Worm (Caenorhabditis elegans) whole organism, L1 larva: ENCODE results near the gene sumv-1.

Source experiments
- C04F5.9 ChIP-seq: sonication (generic microtip); optimal IDR thresholded peaks from 2 replicates; lab custom pipeline; 2016; ENCODE audit warnings: missing genetic modification characterization, missing compliant biosample characterization
- C16A3.4 ChIP-seq: fragments of 150-350 bp; optimal IDR thresholded peaks from 2 replicates; lab custom pipeline; 2014; ENCODE audit warnings: missing biosample characterization, missing genetic modification characterization
- C34B4.2 ChIP-seq: sonication (generic microtip); optimal IDR thresholded peaks from 2 replicates; lab custom pipeline; 2017; ENCODE audit warnings: mild to moderate bottlenecking, missing genetic modification characterization, missing compliant biosample characterization
- F16B12.6 ChIP-seq: fragments of 150-350 bp; optimal IDR thresholded peaks from 2 replicates; lab custom pipeline; 2014; ENCODE audit warnings: missing biosample characterization, missing genetic modification characterization
- aha-1 ChIP-seq: fragments of 150-350 bp; optimal IDR thresholded peaks from 2 replicates; lab custom pipeline; 2014; ENCODE audit warnings: missing biosample characterization, missing genetic modification characterization
- aly-2 ChIP-seq: fragments of 150-350 bp; optimal IDR thresholded peaks from 2 replicates; lab custom pipeline; 2014; ENCODE audit warnings: missing biosample characterization, missing genetic modification characterization
- blmp-1 ChIP-seq: fragments of 150-350 bp; optimal IDR thresholded peaks from 2 replicates; lab custom pipeline; 2014; ENCODE audit warnings: missing biosample characterization, missing genetic modification characterization
- ceh-8 ChIP-seq: fragments of 200-800 bp; sonication (Bioruptor generic); optimal IDR thresholded peaks from 2 replicates; lab custom pipeline; 2018; ENCODE audit warnings: mild to moderate bottlenecking, missing genetic modification characterization, moderate library complexity, missing compliant biosample characterization
- ceh-88 ChIP-seq: fragments of 200-800 bp; sonication (Bioruptor generic); IDR thresholded peaks from 2 replicates; pipeline ENCODE4 v1.3.6; 2022; ENCODE audit warnings: missing genetic modification characterization, missing compliant biosample characterization
- ceh-90 ChIP-seq: sonication (generic microtip); optimal IDR thresholded peaks from 2 replicates; lab custom pipeline; 2016; ENCODE audit warnings: missing genetic modification characterization, missing compliant biosample characterization
- efl-1 ChIP-seq, 4 experiments: fragments of 150-350 bp; optimal IDR thresholded peaks in 3 of 4; peaks in 1 of 4; 1 replicate in 1 of 4; 2 replicates in 3 of 4; lab custom pipeline; 2014; ENCODE audit warnings: missing biosample characterization in 2 of 4, missing genetic modification characterization in 2 of 4, missing genetic modification reagents in 2 of 4
- efl-3 ChIP-seq: fragments of 200-800 bp; sonication (Bioruptor generic); optimal IDR thresholded peaks from 2 replicates; lab custom pipeline; 2018; ENCODE audit warnings: mild to moderate bottlenecking, missing genetic modification characterization, missing compliant biosample characterization
- elt-2 ChIP-seq: sonication (generic microtip); optimal IDR thresholded peaks from 2 replicates; lab custom pipeline; 2016; ENCODE audit warnings: missing genetic modification characterization, mild to moderate bottlenecking, inconsistent platforms, missing compliant biosample characterization, missing genetic modification reagents
- elt-3 ChIP-seq, 6 experiments: fragments of 150-350 bp in 1 of 6; sonication (generic microtip); optimal IDR thresholded peaks; 2 replicates each; lab custom pipeline; 2017 to 2018; ENCODE audit warnings: missing biosample characterization in 6 of 6, missing genetic modification characterization in 6 of 6, inconsistent platforms in 1 of 6
- ets-5 ChIP-seq: fragments of 200-800 bp; sonication (Bioruptor generic); IDR thresholded peaks from 2 replicates; pipeline ENCODE4 v1.3.6; 2022; ENCODE audit warnings: missing genetic modification characterization, missing compliant biosample characterization
- fkh-10 ChIP-seq: sonication (generic microtip); optimal IDR thresholded peaks from 2 replicates; lab custom pipeline; 2017; ENCODE audit warnings: missing biosample characterization, missing genetic modification reagents, missing genetic modification characterization
- fkh-4 ChIP-seq: sonication (generic microtip); optimal IDR thresholded peaks from 2 replicates; lab custom pipeline; 2016; ENCODE audit warnings: missing compliant biosample characterization, missing genetic modification characterization, borderline replicate concordance
- fkh-8 ChIP-seq: sonication (generic microtip); optimal IDR thresholded peaks from 2 replicates; lab custom pipeline; 2016; ENCODE audit warnings: mild to moderate bottlenecking, missing genetic modification characterization, missing compliant biosample characterization
- hpl-2 ChIP-seq: fragments of 150-350 bp; optimal IDR thresholded peaks from 2 replicates; lab custom pipeline; 2014; ENCODE audit warnings: missing biosample characterization, missing genetic modification reagents, missing genetic modification characterization
- jun-1 ChIP-seq: fragments of 150-350 bp; optimal IDR thresholded peaks from 2 replicates; lab custom pipeline; 2014; ENCODE audit warnings: missing biosample characterization, missing genetic modification reagents, missing genetic modification characterization
- lin-13 ChIP-seq: fragments of 150-350 bp; optimal IDR thresholded peaks from 2 replicates; lab custom pipeline; 2014; ENCODE audit warnings: missing biosample characterization, missing genetic modification reagents, missing genetic modification characterization
- lin-14 ChIP-seq: fragments of 200-800 bp; sonication (Bioruptor generic); optimal IDR thresholded peaks from 2 replicates; lab custom pipeline; 2018; ENCODE audit warnings: mild to moderate bottlenecking, missing genetic modification characterization, moderate library complexity, missing compliant biosample characterization
- lin-35 ChIP-seq, 2 experiments: fragments of 150-350 bp; optimal IDR thresholded peaks; 2 replicates each; lab custom pipeline; 2014; ENCODE audit warnings: missing biosample characterization in 2 of 2, missing genetic modification characterization in 2 of 2, missing genetic modification reagents in 2 of 2
- lin-39 ChIP-seq: fragments of 150-350 bp; optimal IDR thresholded peaks from 2 replicates; lab custom pipeline; 2014; ENCODE audit warnings: missing biosample characterization, missing genetic modification reagents, missing genetic modification characterization
- lir-3 ChIP-seq: sonication (generic microtip); optimal IDR thresholded peaks from 2 replicates; lab custom pipeline; 2016; ENCODE audit warnings: mild to moderate bottlenecking, missing genetic modification characterization, moderate library complexity, missing compliant biosample characterization; ENCODE audit not compliant: poor library complexity
- lsy-2 ChIP-seq, 2 experiments: fragments of 150-350 bp; optimal IDR thresholded peaks; 2 replicates each; lab custom pipeline; 2014; ENCODE audit warnings: missing biosample characterization in 2 of 2, missing genetic modification characterization in 2 of 2
- mab-9 ChIP-seq: fragments of 200-800 bp; sonication (Bioruptor generic); IDR thresholded peaks from 2 replicates; pipeline ENCODE4 v1.3.6; 2022; ENCODE audit warnings: missing genetic modification reagents, missing genetic modification characterization, missing compliant biosample characterization
- mef-2 ChIP-seq: fragments of 150-350 bp; optimal IDR thresholded peaks from 2 replicates; lab custom pipeline; 2014; ENCODE audit warnings: missing biosample characterization, missing genetic modification characterization
- mep-1 ChIP-seq: fragments of 150-350 bp; optimal IDR thresholded peaks from 2 replicates; lab custom pipeline; 2014; ENCODE audit warnings: missing biosample characterization, missing genetic modification characterization
- nhr-19 ChIP-seq: fragments of 200-800 bp; sonication (Bioruptor generic); conservative IDR thresholded peaks from 2 replicates; pipeline ENCODE4 v1.3.6; 2022; ENCODE audit warnings: missing genetic modification characterization, missing compliant biosample characterization
- nhr-20 ChIP-seq: sonication (generic microtip); optimal IDR thresholded peaks from 2 replicates; lab custom pipeline; 2016; ENCODE audit warnings: mild to moderate bottlenecking, missing genetic modification characterization, missing compliant biosample characterization
- nhr-47 ChIP-seq: sonication (generic microtip); optimal IDR thresholded peaks from 2 replicates; lab custom pipeline; 2016; ENCODE audit warnings: mild to moderate bottlenecking, missing genetic modification characterization, moderate library complexity, missing compliant biosample characterization
- nhr-71 ChIP-seq: sonication (generic microtip); optimal IDR thresholded peaks from 2 replicates; lab custom pipeline; 2016; ENCODE audit warnings: mild to moderate bottlenecking, missing genetic modification characterization, moderate library complexity, missing compliant biosample characterization
- nhr-76 ChIP-seq: sonication (generic microtip); optimal IDR thresholded peaks from 2 replicates; lab custom pipeline; 2017; ENCODE audit warnings: missing biosample characterization, missing genetic modification characterization
- nhr-77 ChIP-seq: fragments of 150-350 bp; optimal IDR thresholded peaks from 2 replicates; lab custom pipeline; 2014; ENCODE audit warnings: missing biosample characterization, missing genetic modification characterization
- nhr-84 ChIP-seq: sonication (generic microtip); optimal IDR thresholded peaks from 2 replicates; lab custom pipeline; 2017; ENCODE audit warnings: missing biosample characterization, missing genetic modification characterization
- nhr-85 ChIP-seq: sonication (generic microtip); peaks from one replicate; lab custom pipeline; 2016; ENCODE audit warnings: missing genetic modification characterization, inconsistent platforms, missing compliant biosample characterization
- nhr-90 ChIP-seq: sonication (generic microtip); optimal IDR thresholded peaks from 2 replicates; lab custom pipeline; 2016; ENCODE audit warnings: mild to moderate bottlenecking, missing genetic modification characterization, missing compliant biosample characterization; ENCODE audit not compliant: poor library complexity
- pax-3 ChIP-seq: fragments of 200-800 bp; sonication (Bioruptor generic); optimal IDR thresholded peaks from 2 replicates; lab custom pipeline; 2018; ENCODE audit warnings: mild to moderate bottlenecking, missing genetic modification characterization, moderate library complexity, missing compliant biosample characterization
- pqm-1 ChIP-seq: sonication (generic microtip); optimal IDR thresholded peaks from 3 replicates; lab custom pipeline; 2017; ENCODE audit warnings: missing biosample characterization, missing genetic modification characterization
- rnt-1 ChIP-seq: sonication (generic microtip); optimal IDR thresholded peaks from 2 replicates; lab custom pipeline; 2016; ENCODE audit warnings: mild to moderate bottlenecking, missing genetic modification characterization, moderate library complexity, missing compliant biosample characterization
- skn-1 ChIP-seq: fragments of 150-350 bp; optimal IDR thresholded peaks from 2 replicates; lab custom pipeline; 2014; ENCODE audit warnings: missing biosample characterization, missing genetic modification characterization
- snu-23 ChIP-seq: sonication (generic microtip); optimal IDR thresholded peaks from 2 replicates; lab custom pipeline; 2016; ENCODE audit warnings: missing genetic modification characterization, missing compliant biosample characterization
- sox-4 ChIP-seq: sonication (generic microtip); optimal IDR thresholded peaks from 2 replicates; lab custom pipeline; 2016; ENCODE audit warnings: missing genetic modification characterization, missing compliant biosample characterization
- sup-37 ChIP-seq: fragments of 200-800 bp; sonication (Bioruptor generic); optimal IDR thresholded peaks from 2 replicates; lab custom pipeline; 2018; ENCODE audit warnings: mild to moderate bottlenecking, missing genetic modification characterization, missing compliant biosample characterization
- tbx-2 ChIP-seq: sonication (generic microtip); optimal IDR thresholded peaks from 2 replicates; lab custom pipeline; 2016; ENCODE audit warnings: missing genetic modification characterization, missing compliant biosample characterization
- tlp-1 ChIP-seq: fragments of 150-350 bp; optimal IDR thresholded peaks from 2 replicates; lab custom pipeline; 2014; ENCODE audit warnings: missing biosample characterization, missing genetic modification characterization
- unc-98 ChIP-seq: fragments of 200-800 bp; sonication (Bioruptor generic); IDR thresholded peaks from 2 replicates; pipeline ENCODE4 v1.3.6; 2022; ENCODE audit warnings: missing genetic modification characterization, missing compliant biosample characterization
- xbp-1 ChIP-seq: sonication (generic microtip); optimal IDR thresholded peaks from 2 replicates; lab custom pipeline; 2016; ENCODE audit warnings: missing genetic modification characterization, missing compliant biosample characterization
- ztf-4 ChIP-seq: fragments of 150-350 bp; optimal IDR thresholded peaks from 2 replicates; lab custom pipeline; 2014; ENCODE audit warnings: missing biosample characterization, missing genetic modification characterization

Gene sumv-1

DNA sequence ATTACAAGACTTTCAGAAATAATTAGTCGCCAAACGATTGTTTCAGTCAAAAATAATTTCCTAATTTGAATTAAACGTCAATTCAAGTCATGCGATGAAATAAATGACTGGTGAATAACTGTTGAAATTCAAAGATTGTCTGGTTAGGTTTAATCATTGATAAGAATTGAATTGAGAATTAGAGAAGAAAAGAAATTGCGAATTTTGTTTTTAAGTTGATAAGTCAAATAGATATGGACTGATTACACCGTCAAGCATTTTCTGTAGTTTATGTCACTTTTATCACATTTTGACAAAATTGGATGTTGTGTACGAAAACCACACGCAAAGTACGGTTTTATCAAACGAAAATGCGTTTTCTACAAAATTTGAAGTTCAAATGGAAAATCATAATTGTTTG lies 52.7 kb downstream of the sumv-1 start:
- no peak for TF ChIP-seq aly-2
- TF ChIP-seq pqm-1 = peak; percentile 78
- TF ChIP-seq lin-35 (GFP tag; optimal IDR thresholded peaks at IDR 0.05; lab: Kevin White, UChicago) = peak in 1 of 2 experiments; percentile 62
- TF ChIP-seq nhr-71 (tag; lab: Kevin White, UChicago) = peak; percentile 50
- TF ChIP-seq tlp-1 = peak; percentile 40
- TF ChIP-seq elt-3 (tag; optimal IDR thresholded peaks at IDR 0.05; lab: Kevin White, UChicago) = peak in 5 of 6 experiments; percentile 75 to 95 (median 83)
- TF ChIP-seq jun-1 (tag; lab: Kevin White, UChicago) = peak; percentile 12
- TF ChIP-seq mab-9 (GFP tag; lab: Robert Waterston, UW) = no peak
- peak; percentile 4 for TF ChIP-seq tbx-2 (tag; lab: Kevin White, UChicago)
- no peak for TF ChIP-seq nhr-76 (tag; lab: Kevin White, UChicago)
- peak; percentile 40 for TF ChIP-seq nhr-90
- peak; percentile 48 for TF ChIP-seq lin-14
- no peak for TF ChIP-seq sox-4 (tag; lab: Kevin White, UChicago)
- peak; percentile 3 for TF ChIP-seq lir-3 (tag; lab: Kevin White, UChicago)
- no peak for TF ChIP-seq unc-98 (GFP tag; lab: Robert Waterston, UW)
- 0 out of 2 replicates have a peak, but pooled peaks have one; percentile 11 for TF ChIP-seq nhr-19
- TF ChIP-seq nhr-85 (tag; lab: Kevin White, UChicago) = peak; percentile 72
- peak in 1 of 2 experiments; percentile 35 for TF ChIP-seq lsy-2 (tag; optimal IDR thresholded peaks at IDR 0.05; lab: Kevin White, UChicago)
- TF ChIP-seq elt-2 (tag; lab: Kevin White, UChicago) = peak; percentile 93
- TF ChIP-seq nhr-20 = peak; percentile 73
- no peak for TF ChIP-seq efl-1 (optimal IDR thresholded peaks at IDR 0.05; lab: Kevin White, UChicago)
- TF ChIP-seq efl-1 (GFP tag; optimal IDR thresholded peaks at IDR 0.05 in 1 of 2; lab: Kevin White, UChicago) = peak in 1 of 2 experiments; percentile 93
- TF ChIP-seq snu-23 (GFP tag; lab: Kevin White, UChicago) = peak; percentile 18
- TF ChIP-seq C16A3.4 (tag; lab: Kevin White, UChicago) = peak; percentile 3
- TF ChIP-seq F16B12.6 (tag; lab: Kevin White, UChicago) = no peak
- TF ChIP-seq fkh-10 (GFP tag; lab: Kevin White, UChicago) = no peak
- no peak for TF ChIP-seq pax-3

DNA sequence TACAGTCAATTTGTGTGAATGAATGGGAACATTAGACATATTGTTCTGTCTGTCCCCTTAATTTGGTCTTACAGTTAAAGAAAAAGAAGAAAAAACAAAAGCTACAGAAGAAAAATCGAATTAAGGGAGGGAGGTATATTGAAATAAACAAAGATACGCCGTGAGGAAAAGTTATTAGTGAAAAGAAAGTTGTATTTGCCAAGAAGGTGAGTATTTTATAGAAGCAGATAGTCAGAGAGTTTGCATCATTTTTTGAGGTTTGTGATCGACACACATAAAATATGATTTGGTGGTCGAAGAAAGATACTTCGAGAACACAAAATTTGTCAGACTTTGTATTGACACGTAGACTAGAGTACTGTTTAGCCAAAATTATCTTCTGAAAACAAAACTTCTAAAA lies 53.6 kb downstream of the sumv-1 start:
- no peak for TF ChIP-seq efl-1 (optimal IDR thresholded peaks at IDR 0.05; lab: Kevin White, UChicago)
- TF ChIP-seq efl-1 (GFP tag; optimal IDR thresholded peaks at IDR 0.05 in 1 of 2; lab: Kevin White, UChicago) = peak in 1 of 2 experiments; percentile 64
- TF ChIP-seq lin-14 = peak; percentile 31
- peak; percentile 22 for TF ChIP-seq nhr-71 (tag; lab: Kevin White, UChicago)
- no peak for TF ChIP-seq nhr-19
- TF ChIP-seq hpl-2 (GFP tag; lab: Kevin White, UChicago) = no peak
- no peak for TF ChIP-seq aha-1 (tag; lab: Kevin White, UChicago)
- TF ChIP-seq xbp-1 (tag; lab: Kevin White, UChicago) = no peak
- no peak for TF ChIP-seq fkh-10 (GFP tag; lab: Kevin White, UChicago)
- TF ChIP-seq lin-35 (GFP tag; optimal IDR thresholded peaks at IDR 0.05; lab: Kevin White, UChicago) = peak in 1 of 2 experiments; percentile 18
- TF ChIP-seq jun-1 (tag; lab: Kevin White, UChicago) = no peak
- TF ChIP-seq snu-23 (GFP tag; lab: Kevin White, UChicago) = peak; percentile 28
- TF ChIP-seq C34B4.2 (tag; lab: Kevin White, UChicago) = no peak
- TF ChIP-seq ceh-90 (tag; lab: Kevin White, UChicago) = no peak
- TF ChIP-seq nhr-20 = peak; percentile 62
- TF ChIP-seq ceh-88 (GFP tag; lab: Robert Waterston, UW) = no peak
- TF ChIP-seq blmp-1 (tag; lab: Kevin White, UChicago) = peak; percentile 35
- no peak for TF ChIP-seq pax-3
- no peak for TF ChIP-seq efl-3
- TF ChIP-seq skn-1 (tag; lab: Kevin White, UChicago) = no peak
- peak; percentile 26 for TF ChIP-seq mep-1
- no peak for TF ChIP-seq F16B12.6 (tag; lab: Kevin White, UChicago)
- TF ChIP-seq sup-37 (GFP tag; lab: Kevin White, UChicago) = no peak
- no peak for TF ChIP-seq fkh-8 (tag; lab: Kevin White, UChicago)
- TF ChIP-seq lin-39 (tag; lab: Kevin White, UChicago) = no peak
- no peak for TF ChIP-seq nhr-47 (tag; lab: Kevin White, UChicago)
- TF ChIP-seq pqm-1 = no peak
- no peak for TF ChIP-seq fkh-4
- no peak for TF ChIP-seq mef-2 (tag; lab: Kevin White, UChicago)
- TF ChIP-seq nhr-84 (tag; lab: Kevin White, UChicago) = no peak
- peak; percentile 2 for TF ChIP-seq ceh-8
- peak; percentile 61 for TF ChIP-seq nhr-77
- TF ChIP-seq nhr-76 (tag; lab: Kevin White, UChicago) = no peak
- TF ChIP-seq ztf-4 = no peak
- TF ChIP-seq lin-13 (GFP tag; lab: Kevin White, UChicago) = no peak
- TF ChIP-seq C04F5.9 (tag; lab: Kevin White, UChicago) = no peak
- no peak for TF ChIP-seq rnt-1
- no peak for TF ChIP-seq ets-5
